Worm (Caenorhabditis elegans) whole organism, L4 larva: ENCODE measurements around the gene usp-50.
"Not testable (repeated sequence)": the region's sequence is repeated elsewhere in the genome, so short reads cannot be mapped to it uniquely, and the experiment has no call there.

Experiments
- R02D3.7 ChIP-seq: fragments of 150-350 bp; sonication (generic microtip); optimal IDR thresholded peaks from 3 replicates; lab custom pipeline; 2014; ENCODE audit warnings: missing biosample characterization, missing genetic modification characterization
- Y48G9A.11 ChIP-seq: fragments of 200-800 bp; sonication (Bioruptor generic); IDR thresholded peaks from 2 replicates; pipeline ENCODE4 v1.3.6; 2022; ENCODE audit warnings: missing genetic modification reagents, missing genetic modification characterization, missing compliant biosample characterization
- Y5F2A.4 ChIP-seq: fragments of 200-800 bp; sonication (Bioruptor generic); optimal IDR thresholded peaks from 2 replicates; lab custom pipeline; 2018; ENCODE audit warnings: mild to moderate bottlenecking, missing genetic modification characterization, missing compliant biosample characterization
- aha-1 ChIP-seq: fragments of 150-350 bp; peaks from one replicate; lab custom pipeline; 2014; ENCODE audit warnings: missing biosample characterization, missing genetic modification characterization
- ceh-28 ChIP-seq: fragments of 150-350 bp; optimal IDR thresholded peaks from 2 replicates; lab custom pipeline; 2014; ENCODE audit warnings: missing biosample characterization, missing genetic modification reagents, missing genetic modification characterization
- ceh-32 ChIP-seq: sonication (generic microtip); optimal IDR thresholded peaks from 2 replicates; lab custom pipeline; 2016; ENCODE audit warnings: mild to moderate bottlenecking, missing genetic modification characterization, missing compliant biosample characterization; ENCODE audit not compliant: poor library complexity
- ceh-62 ChIP-seq: sonication (generic microtip); optimal IDR thresholded peaks from 2 replicates; lab custom pipeline; 2017; ENCODE audit warnings: missing biosample characterization, missing genetic modification characterization
- ces-1 ChIP-seq: fragments of 150-350 bp; sonication (generic microtip); optimal IDR thresholded peaks from 4 replicates; lab custom pipeline; 2014; ENCODE audit warnings: missing biosample characterization, missing genetic modification reagents, missing genetic modification characterization
- cey-2 ChIP-seq: sonication (generic microtip); optimal IDR thresholded peaks from 3 replicates; lab custom pipeline; 2017; ENCODE audit warnings: missing genetic modification characterization, mild to moderate bottlenecking, missing compliant biosample characterization, antibody characterized with exemption, borderline replicate concordance; ENCODE audit not compliant: insufficient read depth
- daf-16 ChIP-seq, 3 experiments: sonication (generic microtip); optimal IDR thresholded peaks; 2 replicates each; lab custom pipeline; 2016 to 2017; ENCODE audit warnings: missing genetic modification characterization in 3 of 3, missing genetic modification reagents in 3 of 3, mild to moderate bottlenecking in 2 of 3, missing compliant biosample characterization in 2 of 3, missing biosample characterization in 1 of 3, moderate library complexity in 1 of 3
- dmd-6 ChIP-seq: fragments of 200-800 bp; sonication (Bioruptor generic); IDR thresholded peaks from 2 replicates; pipeline ENCODE4 v1.3.6; 2022; ENCODE audit warnings: missing genetic modification reagents, missing genetic modification characterization, missing compliant biosample characterization
- dmd-9 ChIP-seq: fragments of 200-800 bp; sonication (Bioruptor generic); IDR thresholded peaks from 2 replicates; pipeline ENCODE4 v1.3.6; 2022; ENCODE audit warnings: missing genetic modification reagents, missing genetic modification characterization, missing compliant biosample characterization
- egl-43 ChIP-seq: fragments of 200-800 bp; sonication (Bioruptor generic); IDR thresholded peaks from 2 replicates; pipeline ENCODE4 v1.3.6; 2022; ENCODE audit warnings: missing genetic modification reagents, missing genetic modification characterization, missing compliant biosample characterization
- hif-1 ChIP-seq, 2 experiments: sonication (generic microtip); optimal IDR thresholded peaks; 2 replicates each; lab custom pipeline; 2016 to 2017; ENCODE audit warnings: missing compliant biosample characterization in 2 of 2, missing genetic modification characterization in 2 of 2, missing genetic modification reagents in 2 of 2, missing genotype in 2 of 2, mild to moderate bottlenecking in 1 of 2
- hlh-30 ChIP-seq: sonication (generic microtip); optimal IDR thresholded peaks from 2 replicates; lab custom pipeline; 2017; ENCODE audit warnings: antibody characterized with exemption, mild to moderate bottlenecking, missing genetic modification characterization, missing compliant biosample characterization; ENCODE audit not compliant: insufficient read depth
- jun-1 ChIP-seq: fragments of 150-350 bp; optimal IDR thresholded peaks from 2 replicates; lab custom pipeline; 2014; ENCODE audit warnings: missing biosample characterization, missing genetic modification reagents, missing genetic modification characterization
- lin-1 ChIP-seq: fragments of 200-800 bp; sonication (Bioruptor generic); IDR thresholded peaks from 2 replicates; pipeline ENCODE4 v1.3.6; 2022; ENCODE audit warnings: missing genetic modification reagents, missing genetic modification characterization, missing compliant biosample characterization
- lin-15B ChIP-seq: fragments of 150-350 bp; sonication (generic microtip); optimal IDR thresholded peaks from 3 replicates; lab custom pipeline; 2014; ENCODE audit warnings: missing biosample characterization, missing genetic modification characterization
- lin-38 ChIP-seq: fragments of 200-800 bp; sonication (Bioruptor generic); IDR thresholded peaks from 2 replicates; pipeline ENCODE4 v1.3.6; 2022; ENCODE audit warnings: missing genetic modification reagents, missing genetic modification characterization, missing compliant biosample characterization
- lin-39 ChIP-seq: fragments of 150-350 bp; optimal IDR thresholded peaks from 2 replicates; lab custom pipeline; 2014; ENCODE audit warnings: missing biosample characterization, missing genetic modification reagents, missing genetic modification characterization
- lsy-2 ChIP-seq, 2 experiments: fragments of 150-350 bp in 1 of 2; sonication (generic microtip) in 1 of 2; optimal IDR thresholded peaks; 2 replicates each; lab custom pipeline; 2014 to 2017; ENCODE audit warnings: missing biosample characterization in 2 of 2, missing genetic modification characterization in 2 of 2
- madf-9 ChIP-seq: fragments of 200-800 bp; sonication (Bioruptor generic); conservative IDR thresholded peaks from 2 replicates; pipeline ENCODE4 v1.3.6; 2022; ENCODE audit warnings: missing genetic modification reagents, missing genetic modification characterization, missing compliant biosample characterization
- mxl-2 ChIP-seq: fragments of 200-800 bp; sonication (Bioruptor generic); conservative IDR thresholded peaks from 2 replicates; pipeline ENCODE4 v1.3.6; 2022; ENCODE audit warnings: missing genetic modification reagents, missing genetic modification characterization, missing compliant biosample characterization
- mxl-3 ChIP-seq: fragments of 200-800 bp; sonication (Bioruptor generic); optimal IDR thresholded peaks from 2 replicates; lab custom pipeline; 2018; ENCODE audit warnings: mild to moderate bottlenecking, missing genetic modification characterization, missing compliant biosample characterization
- nhr-11 ChIP-seq: fragments of 150-350 bp; optimal IDR thresholded peaks from 2 replicates; lab custom pipeline; 2014; ENCODE audit warnings: missing biosample characterization, missing genetic modification characterization
- nhr-111 ChIP-seq: fragments of 200-800 bp; sonication (Bioruptor generic); optimal IDR thresholded peaks from 2 replicates; lab custom pipeline; 2018; ENCODE audit warnings: mild to moderate bottlenecking, missing genetic modification characterization, missing compliant biosample characterization
- nhr-237 ChIP-seq: sonication (generic microtip); optimal IDR thresholded peaks from 2 replicates; lab custom pipeline; 2017; ENCODE audit warnings: missing biosample characterization, missing genetic modification characterization
- nhr-25 ChIP-seq: sonication (generic microtip); optimal IDR thresholded peaks from 2 replicates; lab custom pipeline; 2017; ENCODE audit warnings: missing genetic modification characterization, mild to moderate bottlenecking, missing compliant biosample characterization, antibody characterized with exemption, moderate library complexity, borderline replicate concordance; ENCODE audit not compliant: insufficient read depth
- nhr-41 ChIP-seq: fragments of 200-800 bp; sonication (Bioruptor generic); IDR thresholded peaks from 2 replicates; pipeline ENCODE4 v1.3.6; 2022; ENCODE audit warnings: missing genetic modification reagents, missing genetic modification characterization, missing compliant biosample characterization
- nhr-48 ChIP-seq: sonication (generic microtip); optimal IDR thresholded peaks from 2 replicates; lab custom pipeline; 2016; ENCODE audit warnings: mild to moderate bottlenecking, missing genetic modification characterization, missing compliant biosample characterization
- nhr-6 ChIP-seq: fragments of 150-350 bp; optimal IDR thresholded peaks from 2 replicates; lab custom pipeline; 2014; ENCODE audit warnings: missing biosample characterization, missing genetic modification characterization
- nhr-77 ChIP-seq: fragments of 150-350 bp; optimal IDR thresholded peaks from 2 replicates; lab custom pipeline; 2014; ENCODE audit warnings: missing biosample characterization, missing genetic modification characterization
- saeg-2 ChIP-seq: fragments of 200-800 bp; sonication (Bioruptor generic); IDR thresholded peaks from 2 replicates; pipeline ENCODE4 v1.3.6; 2022; ENCODE audit warnings: missing genetic modification reagents, missing genetic modification characterization, missing compliant biosample characterization
- snpc-1.2 ChIP-seq: fragments of 200-800 bp; sonication (Bioruptor generic); IDR thresholded peaks from 2 replicates; pipeline ENCODE4 v1.3.6; 2022; ENCODE audit warnings: missing genetic modification reagents, missing genetic modification characterization, missing compliant biosample characterization
- snpc-4 ChIP-seq: fragments of 150-350 bp; optimal IDR thresholded peaks from 2 replicates; lab custom pipeline; 2014; ENCODE audit warnings: missing biosample characterization, missing genetic modification characterization
- spr-1 ChIP-seq: sonication (generic microtip); optimal IDR thresholded peaks from 2 replicates; lab custom pipeline; 2016; ENCODE audit warnings: mild to moderate bottlenecking, missing genetic modification characterization, missing compliant biosample characterization
- tag-97 ChIP-seq: fragments of 200-800 bp; sonication (Bioruptor generic); IDR thresholded peaks from 2 replicates; pipeline ENCODE4 v1.3.6; 2022; ENCODE audit warnings: missing genetic modification characterization, missing compliant biosample characterization
- unc-130 ChIP-seq: sonication (generic microtip); optimal IDR thresholded peaks from 2 replicates; lab custom pipeline; 2016; ENCODE audit warnings: missing genetic modification reagents, missing genetic modification characterization, missing compliant biosample characterization
- unc-62 ChIP-seq, 3 experiments: fragments of 150-350 bp in 1 of 3; sonication (generic microtip); optimal IDR thresholded peaks in 2 of 3; peaks in 1 of 3; 1 replicate in 1 of 3; 2 replicates in 2 of 3; lab custom pipeline; 2014 to 2017; ENCODE audit warnings: missing biosample characterization in 3 of 3, missing genetic modification characterization in 3 of 3, missing genetic modification reagents in 3 of 3, missing genotype in 1 of 3
- vab-7 ChIP-seq: fragments of 200-800 bp; sonication (Bioruptor generic); IDR thresholded peaks from 2 replicates; pipeline ENCODE4 v1.3.6; 2022; ENCODE audit warnings: missing genetic modification reagents, missing genetic modification characterization, missing compliant biosample characterization
- zag-1 ChIP-seq: fragments of 150-350 bp; optimal IDR thresholded peaks from 2 replicates; lab custom pipeline; 2014; ENCODE audit warnings: missing biosample characterization, missing genetic modification characterization
- zip-11 ChIP-seq: fragments of 200-800 bp; sonication (Bioruptor generic); IDR thresholded peaks from 2 replicates; pipeline ENCODE4 v1.3.6; 2022; ENCODE audit warnings: missing genetic modification characterization, missing compliant biosample characterization
- zip-2 ChIP-seq: fragments of 150-350 bp; optimal IDR thresholded peaks from 2 replicates; lab custom pipeline; 2014; ENCODE audit warnings: missing biosample characterization, missing genetic modification characterization
- ztf-11 ChIP-seq: fragments of 150-350 bp; optimal IDR thresholded peaks from 2 replicates; lab custom pipeline; 2014; ENCODE audit warnings: missing biosample characterization, missing genetic modification characterization

Gene usp-50

DNA sequence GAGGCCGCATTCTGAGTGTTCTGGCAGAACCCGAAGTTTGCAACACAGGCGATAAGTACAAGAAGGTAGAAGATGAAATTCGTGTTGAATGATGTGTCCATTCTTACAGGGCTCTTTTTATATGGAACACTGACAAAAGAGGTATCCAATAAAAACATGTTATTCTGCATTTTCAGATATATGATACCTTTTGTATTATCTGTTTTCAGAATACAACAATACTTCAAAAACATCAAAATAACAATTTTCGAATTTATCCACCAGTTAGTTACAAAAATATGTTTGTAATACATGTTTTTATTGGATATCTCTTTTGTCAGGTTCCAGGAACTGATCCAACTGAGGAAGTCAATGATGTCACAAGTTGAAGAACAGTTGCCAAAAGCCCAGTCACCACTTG lies 27.1 kb upstream of the usp-50 start, which contains the start of gene C06H5.13:
Gene C06H5.13 (minus strand): TSS at position 101 of the 400 bp plus-strand sequence.
- not testable (repeated sequence) for TF ChIP-seq ces-1 (GFP tag; lab: Kevin White, UChicago); nhr-6 (tag; lab: Kevin White, UChicago); nhr-25 (tag; lab: Kevin White, UChicago)
- TF ChIP-seq, all 104 proteins: peak for 0; not testable (repeated sequence) for 104

DNA sequence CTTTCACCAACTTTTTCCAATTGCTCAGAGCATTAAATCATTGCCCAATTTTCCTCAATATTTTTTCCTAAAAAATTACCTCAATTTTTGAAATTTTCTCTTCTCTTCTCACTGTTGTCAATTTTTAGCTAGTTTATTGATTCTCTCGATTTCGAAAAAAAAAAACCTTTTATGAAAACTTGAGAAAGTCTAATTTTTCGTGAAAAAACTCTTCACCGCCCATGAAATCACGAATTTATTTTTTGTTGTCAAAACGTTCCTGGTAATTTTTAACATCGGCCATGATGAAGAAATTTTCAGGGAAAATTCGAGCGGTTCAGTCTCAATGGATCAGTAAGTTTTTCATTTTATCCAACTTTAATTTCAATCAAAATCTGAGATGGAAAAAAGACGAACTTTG lies 25.2 kb upstream of the usp-50 start, which contains the start of gene fbxa-157:
Gene fbxa-157 (plus strand): TSS at position 301 of the 400 bp plus-strand sequence.
- TF ChIP-seq zag-1 (tag; lab: Kevin White, UChicago) (no peak), aha-1 (tag; lab: Kevin White, UChicago) (peak; percentile 36)

ce11 chrV:17903829-17904228 lies 20.9 kb upstream of the usp-50 start, which contains the start of gene C06H5.14:
C06H5.14 (plus strand) TSS chrV:17904129.
- TF ChIP-seq unc-62 (GFP tag; optimal IDR thresholded peaks at IDR 0.05 in 1 of 2; lab: Kevin White, UChicago), result peak in 1 of 2 experiments; percentile 73
- TF ChIP-seq unc-62 (tag; optimal IDR thresholded peaks at IDR 0.05; lab: Kevin White, UChicago), result not testable (repeated sequence)

- TF ChIP-seq mxl-2 (no peak), nhr-111 (GFP tag; lab: Kevin White, UChicago) (no peak), R02D3.7 (tag; lab: Kevin White, UChicago) (no peak), hif-1 (tag; optimal IDR thresholded peaks at IDR 0.05; lab: Kevin White, UChicago) (no peak), jun-1 (tag; lab: Kevin White, UChicago) (no peak), snpc-1.2 (no peak), vab-7 (GFP tag; lab: Robert Waterston, UW) (no peak), lin-39 (no peak), dmd-6 (no peak), nhr-77 (no peak), Y48G9A.11 (no peak), unc-130 (no peak), nhr-237 (no peak), ceh-32 (tag; lab: Kevin White, UChicago) (no peak), Y5F2A.4 (no peak), lin-38 (GFP tag; lab: Robert Waterston, UW) (no peak), zip-2 (no peak), hlh-30 (tag; lab: Kevin White, UChicago) (peak; percentile 57), lin-1 (GFP tag; lab: Robert Waterston, UW) (no peak), aha-1 (tag; lab: Kevin White, UChicago) (peak; percentile 14), zip-11 (GFP tag; lab: Robert Waterston, UW) (no peak), tag-97 (GFP tag; lab: Robert Waterston, UW) (no peak), lin-15B (tag; lab: Kevin White, UChicago) (no peak), lsy-2 (tag; optimal IDR thresholded peaks at IDR 0.05; lab: Kevin White, UChicago) (no peak), nhr-11 (tag; lab: Kevin White, UChicago) (no peak), nhr-41 (GFP tag; lab: Robert Waterston, UW) (no peak), dmd-9 (GFP tag; lab: Robert Waterston, UW) (no peak), ztf-11 (tag; lab: Kevin White, UChicago) (no peak), egl-43 (no peak), mxl-3 (GFP tag; lab: Kevin White, UChicago) (no peak), ceh-28 (tag; lab: Kevin White, UChicago) (peak; percentile 10), ceh-62 (tag; lab: Kevin White, UChicago) (no peak), madf-9 (no peak), snpc-4 (no peak), spr-1 (no peak), daf-16 (GFP tag; optimal IDR thresholded peaks at IDR 0.05; lab: Kevin White, UChicago) (no peak), daf-16 (tag; optimal IDR thresholded peaks at IDR 0.05; lab: Kevin White, UChicago) (no peak), cey-2 (tag; lab: Kevin White, UChicago) (no peak), nhr-48 (no peak), saeg-2 (GFP tag; lab: Robert Waterston, UW) (no peak)
Measured at ce11 chrV:17905765-17906164, 19.0 kb upstream of the usp-50 start.
